Worm (Caenorhabditis elegans) whole organism, L4 larva: ENCODE data around the gene elo-4.

ENCODE experiments used
- ama-1 ChIP-seq: fragments of 150-350 bp; optimal IDR thresholded peaks from 2 replicates; lab custom pipeline; 2014; ENCODE audit warnings: inconsistent platforms, mixed read lengths
- ceh-82 ChIP-seq: sonication (generic microtip); optimal IDR thresholded peaks from 2 replicates; lab custom pipeline; 2017; ENCODE audit warnings: missing biosample characterization, missing genetic modification characterization
- lin-13 ChIP-seq: fragments of 150-350 bp; optimal IDR thresholded peaks from 2 replicates; lab custom pipeline; 2014; ENCODE audit warnings: missing biosample characterization, missing genetic modification reagents, missing genetic modification characterization
- nhr-11 ChIP-seq: fragments of 150-350 bp; optimal IDR thresholded peaks from 2 replicates; lab custom pipeline; 2014; ENCODE audit warnings: missing biosample characterization, missing genetic modification characterization
- snpc-4 ChIP-seq: fragments of 150-350 bp; optimal IDR thresholded peaks from 2 replicates; lab custom pipeline; 2014; ENCODE audit warnings: missing biosample characterization, missing genetic modification characterization
- unc-62 ChIP-seq, 3 experiments: fragments of 150-350 bp in 1 of 3; sonication (generic microtip); optimal IDR thresholded peaks in 2 of 3; peaks in 1 of 3; 1 replicate in 1 of 3; 2 replicates in 2 of 3; lab custom pipeline; 2014 to 2017; ENCODE audit warnings: missing biosample characterization in 3 of 3, missing genetic modification characterization in 3 of 3, missing genetic modification reagents in 3 of 3, missing genotype in 1 of 3

ce11 chrIII:9306596-9306995 is 27.5 kb downstream of the elo-4 start, which contains the start of gene srx-45:
- no peak for TF ChIP-seq ceh-82 (tag; lab: Kevin White, UChicago)
- TF ChIP-seq unc-62 (GFP tag; optimal IDR thresholded peaks at IDR 0.05 in 1 of 2; lab: Kevin White, UChicago) = no peak
- no peak for TF ChIP-seq unc-62 (tag; optimal IDR thresholded peaks at IDR 0.05; lab: Kevin White, UChicago)
- no peak for TF ChIP-seq ama-1 (lab: Kevin White, UChicago)
- no peak for TF ChIP-seq lin-13 (GFP tag; lab: Kevin White, UChicago)
- no peak for TF ChIP-seq nhr-11
- TF ChIP-seq snpc-4 (tag; lab: Kevin White, UChicago) = no peak
